Fruit fly (Drosophila melanogaster) S2 (cell line): ENCODE data around the gene Snx1.

Experiments
- CG8478 ChIP-seq: fragments of >200 bp; optimal IDR thresholded peaks from 2 replicates; lab custom pipeline; 2018
- CTCF ChIP-seq, 2 experiments: fragments of >200 bp; optimal IDR thresholded peaks; 2 replicates each; lab custom pipeline; 2018

- TF ChIP-seq CG8478 (lab: Kevin White, UChicago) = no peak
- TF ChIP-seq CTCF (optimal IDR thresholded peaks at IDR 0.05; lab: Kevin White, UChicago) = no peak
Measured at dm6 chr2L:3417613-3418012, 31.9 kb upstream of the Snx1 start.
